Worm (Caenorhabditis elegans) whole organism, young adult: Measurements from ENCODE around the gene F41C3.2.

ENCODE experiments used
- B0261.1 ChIP-seq: sonication (generic microtip); optimal IDR thresholded peaks from 2 replicates; lab custom pipeline; 2016; ENCODE audit warnings: mild to moderate bottlenecking, missing genetic modification characterization, moderate library complexity, missing compliant biosample characterization
- B0336.3 ChIP-seq: fragments of 200-800 bp; sonication (Bioruptor generic); IDR thresholded peaks from 2 replicates; pipeline ENCODE4 v1.3.6; 2022; ENCODE audit warnings: missing genetic modification characterization, missing compliant biosample characterization
- C06A6.2 ChIP-seq: fragments of 200-800 bp; sonication (Bioruptor generic); conservative IDR thresholded peaks from 2 replicates; pipeline ENCODE4 v1.3.6; 2022; ENCODE audit warnings: missing genetic modification characterization, missing compliant biosample characterization
- F55B11.4 ChIP-seq: sonication (generic microtip); optimal IDR thresholded peaks from 2 replicates; lab custom pipeline; 2016; ENCODE audit warnings: missing compliant biosample characterization, missing genetic modification characterization, borderline replicate concordance; ENCODE audit not compliant: insufficient read depth
- F57C9.4 ChIP-seq: sonication (generic microtip); optimal IDR thresholded peaks from 2 replicates; lab custom pipeline; 2017; ENCODE audit warnings: mild to moderate bottlenecking, missing genetic modification characterization, missing compliant biosample characterization
- K11D2.4 ChIP-seq: fragments of 200-800 bp; sonication (Bioruptor generic); IDR thresholded peaks from 2 replicates; pipeline ENCODE4 v1.3.6; 2022; ENCODE audit warnings: missing genetic modification reagents, missing genetic modification characterization, missing compliant biosample characterization
- atf-7 ChIP-seq: sonication (generic microtip); optimal IDR thresholded peaks from 2 replicates; lab custom pipeline; 2017; ENCODE audit warnings: mild to moderate bottlenecking, missing genetic modification characterization, missing compliant biosample characterization
- cebp-2 ChIP-seq: fragments of 200-800 bp; sonication (Bioruptor generic); IDR thresholded peaks from 2 replicates; pipeline ENCODE4 v1.3.6; 2022; ENCODE audit warnings: missing genetic modification characterization, missing compliant biosample characterization
- ceh-27 ChIP-seq: fragments of 200-800 bp; sonication (Bioruptor generic); optimal IDR thresholded peaks from 2 replicates; lab custom pipeline; 2018; ENCODE audit warnings: mild to moderate bottlenecking, missing genetic modification characterization, moderate library complexity, missing compliant biosample characterization
- ceh-91 ChIP-seq: fragments of 200-800 bp; sonication (Bioruptor generic); IDR thresholded peaks from 2 replicates; pipeline ENCODE4 v1.3.6; 2022; ENCODE audit warnings: missing genetic modification reagents, missing genetic modification characterization, missing compliant biosample characterization
- chd-7 ChIP-seq: sonication (generic microtip); optimal IDR thresholded peaks from 2 replicates; lab custom pipeline; 2016; ENCODE audit warnings: mild to moderate bottlenecking, missing genetic modification characterization, moderate library complexity, missing compliant biosample characterization
- die-1 ChIP-seq: sonication (generic microtip); optimal IDR thresholded peaks from 2 replicates; lab custom pipeline; 2016; ENCODE audit warnings: missing genotype, mild to moderate bottlenecking, missing genetic modification characterization, missing compliant biosample characterization
- dox-1 ChIP-seq: fragments of 200-800 bp; sonication (Bioruptor generic); IDR thresholded peaks from 2 replicates; pipeline ENCODE4 v1.3.6; 2022; ENCODE audit warnings: missing genetic modification reagents, missing genetic modification characterization, missing compliant biosample characterization
- dpff-1 ChIP-seq: sonication (generic microtip); optimal IDR thresholded peaks from 2 replicates; lab custom pipeline; 2017; ENCODE audit warnings: mild to moderate bottlenecking, missing genetic modification characterization, missing compliant biosample characterization
- dpl-1 ChIP-seq: fragments of 150-350 bp; optimal IDR thresholded peaks from 2 replicates; lab custom pipeline; 2014; ENCODE audit warnings: missing biosample characterization, missing genetic modification reagents, missing genetic modification characterization
- egl-18 ChIP-seq: fragments of 200-800 bp; sonication (Bioruptor generic); IDR thresholded peaks from 2 replicates; pipeline ENCODE4 v1.3.6; 2022; ENCODE audit warnings: missing genetic modification reagents, missing genetic modification characterization, missing compliant biosample characterization
- egrh-3 ChIP-seq: fragments of 200-800 bp; sonication (Bioruptor generic); IDR thresholded peaks from 2 replicates; pipeline ENCODE4 v1.3.6; 2022; ENCODE audit warnings: missing genetic modification reagents, missing genetic modification characterization, missing compliant biosample characterization
- ets-4 ChIP-seq: fragments of 200-800 bp; sonication (Bioruptor generic); optimal IDR thresholded peaks from 2 replicates; lab custom pipeline; 2018; ENCODE audit warnings: mild to moderate bottlenecking, missing genetic modification characterization, missing compliant biosample characterization
- fkh-3 ChIP-seq: sonication (generic microtip); optimal IDR thresholded peaks from 2 replicates; lab custom pipeline; 2016; ENCODE audit warnings: mild to moderate bottlenecking, missing genetic modification characterization, missing compliant biosample characterization
- let-526 ChIP-seq: fragments of 200-800 bp; sonication (Bioruptor generic); IDR thresholded peaks from 2 replicates; pipeline ENCODE4 v1.3.6; 2022; ENCODE audit warnings: missing genetic modification reagents, missing genetic modification characterization, missing compliant biosample characterization
- let-607 ChIP-seq, 2 experiments: fragments of 200-800 bp in 1 of 2; sonication (Bioruptor generic) in 1 of 2; sonication (generic microtip) in 1 of 2; optimal IDR thresholded peaks; 2 replicates each; lab custom pipeline; 2016 to 2018; ENCODE audit warnings: mild to moderate bottlenecking in 2 of 2, missing compliant biosample characterization in 2 of 2, missing genetic modification characterization in 2 of 2, moderate library complexity in 2 of 2, missing genotype in 1 of 2
- lin-26 ChIP-seq: fragments of 200-800 bp; sonication (Bioruptor generic); IDR thresholded peaks from 2 replicates; pipeline ENCODE4 v1.3.6; 2022; ENCODE audit warnings: missing genetic modification reagents, missing genetic modification characterization, missing compliant biosample characterization
- lsy-27 ChIP-seq: sonication (generic microtip); optimal IDR thresholded peaks from 2 replicates; lab custom pipeline; 2017; ENCODE audit warnings: missing genetic modification characterization, mild to moderate bottlenecking, missing compliant biosample characterization, antibody characterized with exemption, missing genotype, borderline replicate concordance; ENCODE audit not compliant: insufficient read depth
- madf-6 ChIP-seq: fragments of 200-800 bp; sonication (Bioruptor generic); IDR thresholded peaks from 2 replicates; pipeline ENCODE4 v1.3.6; 2022; ENCODE audit warnings: missing genetic modification reagents, missing genetic modification characterization, missing compliant biosample characterization
- mcd-1 ChIP-seq: fragments of 200-800 bp; sonication (Bioruptor generic); IDR thresholded peaks from 2 replicates; pipeline ENCODE4 v1.3.6; 2022; ENCODE audit warnings: missing genetic modification reagents, missing genetic modification characterization, missing compliant biosample characterization
- mes-4 ChIP-seq: sonication (generic microtip); optimal IDR thresholded peaks from 2 replicates; lab custom pipeline; 2016; ENCODE audit warnings: missing genotype, missing genetic modification characterization, missing compliant biosample characterization
- nfya-1 ChIP-seq: sonication (generic microtip); optimal IDR thresholded peaks from 2 replicates; lab custom pipeline; 2017; ENCODE audit warnings: antibody characterized with exemption, missing compliant biosample characterization, missing genetic modification characterization, borderline replicate concordance; ENCODE audit not compliant: insufficient read depth
- nfyb-1 ChIP-seq: fragments of 200-800 bp; sonication (Bioruptor generic); IDR thresholded peaks from 2 replicates; pipeline ENCODE4 v1.3.6; 2022; ENCODE audit warnings: missing genetic modification reagents, missing genetic modification characterization, missing compliant biosample characterization
- nhr-120 ChIP-seq: fragments of 200-800 bp; sonication (Bioruptor generic); IDR thresholded peaks from 2 replicates; pipeline ENCODE4 v1.3.6; 2022; ENCODE audit warnings: missing genetic modification characterization, missing compliant biosample characterization
- nhr-80 ChIP-seq: sonication (generic microtip); optimal IDR thresholded peaks from 2 replicates; lab custom pipeline; 2016; ENCODE audit warnings: missing genetic modification characterization, missing compliant biosample characterization
- pha-4 ChIP-seq: fragments of 150-350 bp; sonication (generic microtip); optimal IDR thresholded peaks from 2 replicates; lab custom pipeline; 2014; ENCODE audit warnings: missing biosample characterization, missing genetic modification reagents, missing genetic modification characterization
- rec-8 ChIP-seq, 2 experiments: sonication (generic microtip); optimal IDR thresholded peaks; 2 replicates each; lab custom pipeline; 2016; ENCODE audit warnings: mild to moderate bottlenecking in 2 of 2, missing genetic modification characterization in 2 of 2, missing genetic modification reagents in 2 of 2, missing genotype in 2 of 2, missing biosample characterization in 1 of 2, missing compliant biosample characterization in 1 of 2, moderate library complexity in 1 of 2
- repo-1 ChIP-seq: sonication (generic microtip); optimal IDR thresholded peaks from 2 replicates; lab custom pipeline; 2017; ENCODE audit warnings: mild to moderate bottlenecking, missing genetic modification characterization, missing compliant biosample characterization
- snpc-1.3 ChIP-seq: sonication (generic microtip); optimal IDR thresholded peaks from 2 replicates; lab custom pipeline; 2017; ENCODE audit warnings: missing genetic modification characterization, mild to moderate bottlenecking, missing compliant biosample characterization, antibody characterized with exemption, moderate library complexity, missing genotype, missing genetic modification reagents; ENCODE audit not compliant: insufficient read depth
- snpc-3.4 ChIP-seq: sonication (generic microtip); optimal IDR thresholded peaks from 2 replicates; lab custom pipeline; 2017; ENCODE audit warnings: missing genetic modification characterization, mild to moderate bottlenecking, missing compliant biosample characterization, antibody characterized with exemption, moderate library complexity, missing genotype, missing genetic modification reagents
- snpc-4 ChIP-seq, 5 experiments: fragments of 150-350 bp in 1 of 5; sonication (generic microtip) in 4 of 5; optimal IDR thresholded peaks; 2 replicates each; lab custom pipeline; 2014 to 2018; ENCODE audit warnings: missing genetic modification characterization in 5 of 5, missing biosample characterization in 3 of 5, antibody characterized with exemption in 2 of 5, mild to moderate bottlenecking in 2 of 5, missing compliant biosample characterization in 2 of 5, missing genotype in 2 of 5, moderate library complexity in 2 of 5, missing genetic modification reagents in 1 of 5
- somi-1 ChIP-seq: fragments of 200-800 bp; sonication (Bioruptor generic); optimal IDR thresholded peaks from 2 replicates; lab custom pipeline; 2018; ENCODE audit warnings: mild to moderate bottlenecking, missing genetic modification characterization, missing compliant biosample characterization
- sptf-2 ChIP-seq: fragments of 200-800 bp; sonication (Bioruptor generic); optimal IDR thresholded peaks from 2 replicates; lab custom pipeline; 2018; ENCODE audit warnings: mild to moderate bottlenecking, missing genetic modification characterization, missing compliant biosample characterization
- tbp1 ChIP-seq: fragments of 200-800 bp; sonication (Bioruptor generic); optimal IDR thresholded peaks from 2 replicates; lab custom pipeline; 2018; ENCODE audit warnings: mild to moderate bottlenecking, missing genetic modification characterization, missing compliant biosample characterization
- tlf-1 ChIP-seq: fragments of 200-800 bp; sonication (Bioruptor generic); optimal IDR thresholded peaks from 2 replicates; lab custom pipeline; 2018; ENCODE audit warnings: mild to moderate bottlenecking, missing genetic modification characterization, missing compliant biosample characterization
- unc-62 ChIP-seq: fragments of 150-350 bp; optimal IDR thresholded peaks from 2 replicates; lab custom pipeline; 2014; ENCODE audit warnings: missing biosample characterization, missing genetic modification reagents, missing genetic modification characterization
- zim-3 ChIP-seq: sonication (generic microtip); optimal IDR thresholded peaks from 2 replicates; lab custom pipeline; 2017; ENCODE audit warnings: mild to moderate bottlenecking, missing genetic modification characterization, moderate library complexity, missing compliant biosample characterization
- ztf-18 ChIP-seq: sonication (generic microtip); optimal IDR thresholded peaks from 2 replicates; lab custom pipeline; 2016; ENCODE audit warnings: missing genotype, mild to moderate bottlenecking, missing genetic modification characterization, missing compliant biosample characterization
- ztf-22 ChIP-seq: fragments of 200-800 bp; sonication (Bioruptor generic); optimal IDR thresholded peaks from 2 replicates; lab custom pipeline; 2018; ENCODE audit warnings: mild to moderate bottlenecking, missing genetic modification characterization, moderate library complexity, missing compliant biosample characterization
- ztf-28 ChIP-seq: fragments of 200-800 bp; sonication (Bioruptor generic); IDR thresholded peaks from 2 replicates; pipeline ENCODE4 v1.3.6; 2022; ENCODE audit warnings: missing genetic modification reagents, missing genetic modification characterization, missing compliant biosample characterization

The F41C3.2 gene

DNA sequence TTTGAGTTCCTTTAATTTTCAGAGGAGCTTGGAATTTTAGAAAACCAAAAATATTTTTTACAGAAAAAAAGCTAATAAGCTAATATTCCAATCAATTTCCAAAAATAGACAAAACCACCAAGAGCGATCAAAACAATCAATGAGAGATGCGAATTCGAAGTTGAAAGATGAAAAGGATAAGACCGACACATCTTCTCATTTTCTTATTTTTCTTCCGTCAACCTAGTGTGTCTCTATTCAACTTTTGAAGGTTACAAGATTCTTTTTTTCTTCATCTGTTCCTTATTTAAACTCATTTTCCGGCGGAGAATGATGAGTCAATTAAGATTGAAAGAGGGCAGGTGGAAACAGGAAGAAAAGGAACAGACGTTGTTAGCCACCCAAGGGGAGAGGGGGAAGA is 17.8 kb downstream of the F41C3.2 start (continued):
- no peak for TF ChIP-seq C06A6.2 (GFP tag; lab: Robert Waterston, UW)

DNA sequence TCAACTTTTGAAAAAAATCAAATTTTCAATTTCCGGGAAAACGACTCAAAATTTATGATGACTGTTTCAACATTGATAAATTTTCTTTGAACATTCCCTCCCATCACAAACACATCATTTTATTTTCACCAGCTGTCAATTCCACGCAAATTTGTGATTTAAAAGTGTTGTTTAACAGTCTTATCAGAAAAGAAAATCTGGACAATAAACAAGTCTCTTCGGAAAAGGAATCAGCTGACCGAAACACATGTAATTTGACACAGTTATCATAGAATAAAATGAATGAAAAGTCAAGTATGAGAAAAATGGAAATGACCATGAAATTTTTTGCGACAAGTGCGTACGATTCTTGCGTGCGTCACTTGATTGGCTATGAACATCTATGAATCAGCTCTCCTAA is 19.3 kb downstream of the F41C3.2 start:
- TF ChIP-seq lsy-27 (tag; lab: Kevin White, UChicago) (no peak), somi-1 (no peak), chd-7 (no peak), tlf-1 (GFP tag; lab: Kevin White, UChicago) (no peak), nfyb-1 (no peak), nhr-80 (tag; lab: Kevin White, UChicago) (peak; percentile 85), tbp1 (GFP tag; lab: Kevin White, UChicago) (peak; percentile 34), sptf-2 (GFP tag; lab: Kevin White, UChicago) (no peak), snpc-1.3 (tag; lab: Kevin White, UChicago) (no peak), zim-3 (tag; lab: Kevin White, UChicago) (no peak), F57C9.4 (no peak), mes-4 (tag; lab: Kevin White, UChicago) (no peak), fkh-3 (tag; lab: Kevin White, UChicago) (no peak), nfya-1 (tag; lab: Kevin White, UChicago) (no peak), ets-4 (GFP tag; lab: Kevin White, UChicago) (peak; percentile 76), ztf-18 (tag; lab: Kevin White, UChicago) (no peak), snpc-4 (GFP tag; optimal IDR thresholded peaks at IDR 0.05; lab: Kevin White, UChicago) (no peak), snpc-4 (tag; optimal IDR thresholded peaks at IDR 0.05; lab: Kevin White, UChicago) (no peak), let-607 (tag; optimal IDR thresholded peaks at IDR 0.05; lab: Kevin White, UChicago) (peak; percentile 9 to 38), ceh-91 (GFP tag; lab: Robert Waterston, UW) (no peak), pha-4 (tag; lab: Kevin White, UChicago) (no peak), die-1 (tag; lab: Kevin White, UChicago) (no peak), K11D2.4 (GFP tag; lab: Robert Waterston, UW) (no peak), lin-26 (GFP tag; lab: Robert Waterston, UW) (no peak), snpc-3.4 (no peak), madf-6 (GFP tag; lab: Robert Waterston, UW) (no peak), egrh-3 (GFP tag; lab: Robert Waterston, UW) (no peak), dpl-1 (no peak), dpff-1 (tag; lab: Kevin White, UChicago) (no peak), dox-1 (GFP tag; lab: Robert Waterston, UW) (peak; percentile 26; the same call in 1 of the 2 replicates), F55B11.4 (tag; lab: Kevin White, UChicago) (no peak), atf-7 (tag; lab: Kevin White, UChicago) (peak; percentile 51), ceh-27 (GFP tag; lab: Kevin White, UChicago) (no peak), mcd-1 (GFP tag; lab: Robert Waterston, UW) (no peak), ztf-22 (peak; percentile 54), nhr-120 (no peak), let-526 (GFP tag; lab: Robert Waterston, UW) (no peak), C06A6.2 (GFP tag; lab: Robert Waterston, UW) (no peak), cebp-2 (GFP tag; lab: Robert Waterston, UW) (no peak), unc-62 (GFP tag; lab: Kevin White, UChicago) (peak; percentile 96), B0336.3 (GFP tag; lab: Robert Waterston, UW) (no peak), ztf-28 (GFP tag; lab: Robert Waterston, UW) (no peak), repo-1 (tag; lab: Kevin White, UChicago) (no peak), rec-8 (tag; optimal IDR thresholded peaks at IDR 0.05; lab: Kevin White, UChicago) (no peak), egl-18 (no peak), B0261.1 (tag; lab: Kevin White, UChicago) (no peak)
